Fruit fly (Drosophila melanogaster): ENCODE measurements around the gene CG14316.

- peak; percentile 24 to 43 for TF ChIP-seq ss (GFP tag; optimal IDR thresholded peaks at IDR 0.05)
- TF ChIP-seq dsx (GFP tag; optimal IDR thresholded peaks at IDR 0.05; ENCODE audit: poor library complexity, severe bottlenecking): peak; percentile 57
Observed at dm6 chr3R:18198518-18199118, 46.7 kb downstream of the CG14316 start.
